Worm (Caenorhabditis elegans): ENCODE measurements around the gene tbx-34.

DNA sequence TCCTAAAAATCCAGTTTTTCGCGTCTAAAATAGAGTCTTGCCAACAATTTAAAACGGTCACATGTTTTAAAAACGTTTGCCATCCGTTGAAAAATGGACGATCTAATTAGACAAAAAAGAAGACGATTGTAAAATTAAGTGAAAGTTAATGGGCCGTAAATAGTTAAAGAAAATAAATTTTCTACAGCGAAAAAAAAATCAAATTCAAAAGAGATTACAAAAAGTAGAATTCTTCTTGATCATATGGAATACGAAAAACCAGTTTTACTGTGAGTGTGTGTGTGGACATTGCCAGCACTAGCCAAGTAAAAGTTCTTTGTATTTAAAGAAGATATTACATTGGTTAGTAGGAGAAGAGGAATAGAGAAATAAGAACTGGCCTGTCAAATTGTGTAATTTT, 44.0 kb upstream of the tbx-34 start:
- no peak for TF ChIP-seq ama-1 (optimal IDR thresholded peaks at IDR 0.05)
- TF ChIP-seq nhr-28 (tag; optimal IDR thresholded peaks at IDR 0.05), result no peak
- TF ChIP-seq sdz-12 (GFP tag; optimal IDR thresholded peaks at IDR 0.05), result no peak
- TF ChIP-seq ces-1 (GFP tag; optimal IDR thresholded peaks at IDR 0.05), result no peak
- TF ChIP-seq ceh-20 (GFP tag; IDR thresholded peaks at IDR 0.05), result no peak
- no peak for TF ChIP-seq mdl-1 (tag; optimal IDR thresholded peaks at IDR 0.05)
- TF ChIP-seq ctbp-1 (GFP tag; IDR thresholded peaks at IDR 0.05), result no peak
- TF ChIP-seq lim-7 (GFP tag; IDR thresholded peaks at IDR 0.05), result no peak
- TF ChIP-seq php-3 (GFP tag; IDR thresholded peaks at IDR 0.05), result no peak
- no peak for TF ChIP-seq egl-27 (tag; optimal IDR thresholded peaks at IDR 0.05)
- TF ChIP-seq nhr-48 (tag; optimal IDR thresholded peaks at IDR 0.05), result peak; percentile 21
- TF ChIP-seq spr-3 (GFP tag; optimal IDR thresholded peaks at IDR 0.05), result no peak
- no peak for TF ChIP-seq ZK337.2 (GFP tag; IDR thresholded peaks at IDR 0.05)
